Worm (Caenorhabditis elegans) whole organism, L2 larva: ENCODE measurements around the gene F14D7.12.
"Not testable (repeated sequence)": the region's sequence is repeated elsewhere in the genome, so short reads cannot be mapped to it uniquely, and the experiment has no call there.

Experiments
- alr-1 ChIP-seq: fragments of 150-350 bp; optimal IDR thresholded peaks from 2 replicates; lab custom pipeline; 2014; ENCODE audit warnings: missing biosample characterization, missing genetic modification characterization
- ama-1 ChIP-seq: fragments of 150-350 bp; optimal IDR thresholded peaks from 2 replicates; lab custom pipeline; 2018; ENCODE audit warnings: inconsistent platforms
- ceh-82 ChIP-seq: fragments of 150-350 bp; optimal IDR thresholded peaks from 2 replicates; lab custom pipeline; 2014; ENCODE audit warnings: missing biosample characterization, missing genetic modification characterization
- lin-39 ChIP-seq: fragments of 150-350 bp; optimal IDR thresholded peaks from 2 replicates; lab custom pipeline; 2014; ENCODE audit warnings: missing biosample characterization, missing genetic modification reagents, missing genetic modification characterization
- mdl-1 ChIP-seq, 2 experiments: fragments of 150-350 bp in 1 of 2; sonication (generic microtip) in 1 of 2; optimal IDR thresholded peaks; 2 replicates each; lab custom pipeline; 2017; ENCODE audit warnings: missing biosample characterization in 2 of 2, missing genetic modification characterization in 2 of 2
- nhr-21 ChIP-seq: fragments of 150-350 bp; optimal IDR thresholded peaks from 2 replicates; lab custom pipeline; 2014; ENCODE audit warnings: missing biosample characterization, missing genetic modification characterization
- nhr-6 ChIP-seq: fragments of 150-350 bp; optimal IDR thresholded peaks from 2 replicates; lab custom pipeline; 2014; ENCODE audit warnings: missing biosample characterization, missing genetic modification characterization
- sem-4 ChIP-seq: fragments of 150-350 bp; optimal IDR thresholded peaks from 2 replicates; lab custom pipeline; 2014; ENCODE audit warnings: missing biosample characterization, missing genetic modification reagents, missing genetic modification characterization
- unc-39 ChIP-seq: fragments of 150-350 bp; optimal IDR thresholded peaks from 2 replicates; lab custom pipeline; 2014; ENCODE audit warnings: missing biosample characterization, missing genetic modification characterization
- unc-62 ChIP-seq: fragments of 150-350 bp; optimal IDR thresholded peaks from 2 replicates; lab custom pipeline; 2014; ENCODE audit warnings: missing biosample characterization, missing genetic modification reagents, missing genetic modification characterization
- zag-1 ChIP-seq: fragments of 150-350 bp; optimal IDR thresholded peaks from 2 replicates; lab custom pipeline; 2014; ENCODE audit warnings: missing biosample characterization, missing genetic modification characterization

DNA sequence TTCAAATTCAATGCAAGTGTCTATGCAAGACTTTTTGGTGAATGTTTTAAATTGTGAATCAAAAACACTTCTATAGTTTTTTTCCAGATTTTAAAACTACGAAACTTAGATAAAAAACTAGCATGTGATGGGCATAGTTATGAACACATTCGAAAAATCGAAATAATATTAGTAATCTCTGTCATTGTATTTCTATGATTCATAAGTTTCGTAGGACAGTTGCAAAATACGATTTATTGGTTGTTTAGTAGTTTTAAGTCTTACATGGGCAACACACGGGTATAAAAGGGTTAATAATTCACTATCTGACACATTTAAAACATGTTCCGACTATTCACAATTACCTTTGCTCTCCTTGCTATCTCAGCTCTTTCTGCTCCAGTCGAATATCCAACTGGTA, 8.3 kb downstream of the F14D7.12 start, which contains the start of gene spig-5:
- TF ChIP-seq zag-1 (tag; lab: Kevin White, UChicago); unc-39 (tag; lab: Kevin White, UChicago); mdl-1 (tag; optimal IDR thresholded peaks at IDR 0.05; lab: Kevin White, UChicago); nhr-6; sem-4 (tag; lab: Kevin White, UChicago); lin-39; nhr-21 (tag; lab: Kevin White, UChicago); unc-62 (GFP tag; lab: Kevin White, UChicago); ama-1; ceh-82 (tag; lab: Kevin White, UChicago); alr-1: not testable (repeated sequence)
